Fruit fly (Drosophila melanogaster): ENCODE data around the gene CG11438.

CG11438 gene

DNA sequence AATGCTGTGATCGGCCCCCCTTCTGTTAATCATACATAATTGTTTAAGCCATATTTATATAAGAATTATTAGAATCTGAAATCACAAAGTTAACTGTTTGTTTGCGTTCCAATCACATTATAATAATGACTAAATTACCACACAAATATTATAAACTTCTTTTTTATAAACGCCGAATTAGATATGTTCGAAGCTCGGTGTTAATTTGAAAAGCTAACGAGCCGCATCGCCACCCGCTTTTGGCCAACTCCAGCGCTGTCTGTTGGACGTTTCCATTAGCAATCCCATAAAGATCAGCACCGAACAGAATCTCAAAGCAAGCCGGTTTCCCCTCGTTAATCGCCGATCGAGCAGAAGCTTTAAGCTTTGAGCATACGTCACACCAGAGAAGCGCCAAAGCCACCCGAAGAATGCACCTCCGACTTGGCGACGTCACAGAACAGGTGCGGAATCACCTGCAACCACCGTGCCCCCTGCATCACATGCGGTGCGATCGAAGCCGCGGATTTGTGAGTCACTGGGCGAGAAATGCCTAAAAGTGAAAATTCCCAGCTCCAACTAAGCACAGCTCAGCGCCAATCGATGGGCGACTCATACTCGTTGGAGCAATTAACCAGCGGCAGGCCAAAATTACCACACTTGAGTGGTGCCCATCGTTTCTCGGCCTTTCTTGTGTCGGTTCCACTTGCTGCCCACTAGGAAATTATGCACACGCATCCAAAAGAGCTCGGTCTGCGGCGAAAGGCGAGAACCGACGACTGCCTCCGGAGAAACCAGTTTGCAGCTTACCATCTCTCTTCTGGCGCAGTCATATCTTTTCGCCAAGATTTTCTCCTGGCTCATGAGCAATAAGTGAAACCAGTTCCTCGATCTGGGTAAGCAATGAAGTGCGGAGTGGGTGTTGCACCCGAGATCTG lies at the start of gene CG11438:
Gene CG11438, plus strand, starts transcription at position 134 of the 917 bp plus-strand sequence.
- TF ChIP-seq psq (optimal IDR thresholded peaks at IDR 0.05) (no peak), Dll (optimal IDR thresholded peaks at IDR 0.05) (peak; percentile 11), usp (GFP tag; optimal IDR thresholded peaks at IDR 0.05) (no peak)

DNA sequence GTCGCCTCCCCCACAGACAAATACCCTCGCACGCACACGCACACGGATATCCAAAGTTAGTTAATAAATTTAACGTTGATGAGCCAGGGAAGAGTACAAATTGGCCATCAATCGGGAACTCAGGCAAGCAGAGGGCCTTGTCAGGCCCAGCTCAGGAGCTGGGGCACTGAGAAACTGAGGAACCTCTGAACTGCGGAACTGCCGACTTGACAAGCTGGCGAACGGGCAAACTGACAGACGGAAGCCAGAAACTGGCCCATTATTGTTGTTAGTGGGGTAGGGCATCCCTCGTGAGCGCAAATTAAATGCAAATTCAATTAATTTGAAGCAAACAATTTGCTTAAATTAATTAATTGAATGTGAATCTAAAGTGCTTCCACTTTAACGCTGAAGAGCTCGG lies 49.3 kb upstream of the CG11438 start:
- no peak for TF ChIP-seq CG8478 (optimal IDR thresholded peaks at IDR 0.05)
- no peak for TF ChIP-seq Dll (optimal IDR thresholded peaks at IDR 0.05)
- TF ChIP-seq EcR (GFP tag; optimal IDR thresholded peaks at IDR 0.05) = no peak

DNA sequence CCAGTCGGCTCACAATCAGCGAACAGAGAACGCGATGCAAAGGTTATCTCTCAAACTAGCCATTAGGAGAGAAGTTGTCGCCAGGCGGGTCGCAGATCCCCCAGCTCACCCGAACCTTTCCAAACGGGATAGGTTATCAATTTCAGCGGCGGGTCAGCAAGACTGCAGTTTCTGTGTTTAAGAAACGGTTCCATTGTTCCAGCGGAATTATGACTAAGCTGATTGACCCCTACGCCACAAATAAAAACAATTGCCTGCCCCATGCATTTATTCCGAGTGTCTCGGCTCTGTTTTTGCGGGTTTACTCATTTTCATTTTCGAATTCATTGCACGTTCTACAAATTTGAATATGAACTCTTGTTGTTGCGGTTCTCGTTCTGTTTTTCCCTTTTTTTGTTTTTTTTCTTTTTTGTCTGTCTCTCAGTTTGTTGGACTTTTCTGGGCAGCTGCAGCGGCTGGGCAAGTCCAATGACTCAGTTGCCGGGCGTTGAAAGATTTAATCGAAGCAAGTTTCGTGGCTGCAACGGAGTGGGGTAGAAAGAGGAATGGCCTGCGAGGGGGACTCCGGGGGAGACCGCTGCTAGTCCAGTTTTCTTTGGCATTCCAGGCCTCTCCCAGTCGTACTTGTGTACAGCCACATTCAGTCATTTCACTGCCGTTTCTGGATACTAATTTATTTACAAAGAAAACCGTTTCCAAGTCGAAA lies 44.7 kb upstream of the CG11438 start:
- TF ChIP-seq Dll (optimal IDR thresholded peaks at IDR 0.05) (no peak), EcR (GFP tag; optimal IDR thresholded peaks at IDR 0.05) (peak in 1 of 2 experiments; percentile 65)

DNA sequence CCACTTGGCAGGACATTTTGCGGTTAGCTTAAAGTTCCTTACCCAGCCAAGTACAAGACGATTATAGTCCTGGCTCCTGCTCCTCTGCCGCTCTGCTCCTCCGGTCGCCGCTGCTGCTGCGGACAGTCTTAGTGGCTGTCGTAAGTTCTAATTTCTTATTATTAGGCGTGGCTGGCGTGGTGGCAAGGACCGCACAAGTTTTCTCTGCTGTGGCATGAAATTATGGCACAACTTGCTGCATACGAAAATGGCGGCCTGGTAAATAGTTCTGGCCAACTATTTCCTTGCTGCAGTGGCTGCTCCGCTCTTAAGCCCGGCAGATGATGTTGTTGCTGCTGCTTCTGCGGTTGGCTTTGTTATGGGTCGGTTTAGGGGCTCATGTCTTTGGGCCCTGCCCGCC lies 40.7 kb upstream of the CG11438 start:
- TF ChIP-seq EcR (GFP tag; optimal IDR thresholded peaks at IDR 0.05) (no peak), usp (GFP tag; optimal IDR thresholded peaks at IDR 0.05) (no peak), pan (optimal IDR thresholded peaks at IDR 0.05) (no peak), psq (optimal IDR thresholded peaks at IDR 0.05) (no peak), Dll (optimal IDR thresholded peaks at IDR 0.05) (no peak), CG8478 (optimal IDR thresholded peaks at IDR 0.05) (no peak)

DNA sequence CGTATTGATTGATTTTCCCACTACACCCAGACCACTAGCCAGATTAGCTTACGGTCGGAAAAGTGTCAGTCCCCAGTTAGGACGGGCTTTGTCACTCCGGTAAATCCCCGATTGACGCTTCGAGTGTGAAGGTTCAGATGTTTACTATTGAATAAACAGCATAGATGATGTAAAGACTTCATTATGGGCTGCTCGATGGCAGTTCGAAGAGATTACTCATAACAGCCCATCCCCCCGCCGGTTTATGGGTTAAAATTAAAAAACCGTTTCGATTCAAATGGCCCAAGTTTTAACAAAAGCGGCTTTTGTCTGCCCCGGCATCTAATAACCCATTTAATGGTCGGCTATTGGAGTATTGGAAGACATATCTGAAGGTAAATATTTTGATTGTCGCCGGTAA lies 28.3 kb upstream of the CG11438 start:
- TF ChIP-seq CG8478 (optimal IDR thresholded peaks at IDR 0.05) (no peak), EcR (GFP tag; optimal IDR thresholded peaks at IDR 0.05) (no peak), Dll (optimal IDR thresholded peaks at IDR 0.05) (no peak), usp (GFP tag; optimal IDR thresholded peaks at IDR 0.05) (no peak), psq (optimal IDR thresholded peaks at IDR 0.05) (no peak), pan (optimal IDR thresholded peaks at IDR 0.05) (no peak)

DNA sequence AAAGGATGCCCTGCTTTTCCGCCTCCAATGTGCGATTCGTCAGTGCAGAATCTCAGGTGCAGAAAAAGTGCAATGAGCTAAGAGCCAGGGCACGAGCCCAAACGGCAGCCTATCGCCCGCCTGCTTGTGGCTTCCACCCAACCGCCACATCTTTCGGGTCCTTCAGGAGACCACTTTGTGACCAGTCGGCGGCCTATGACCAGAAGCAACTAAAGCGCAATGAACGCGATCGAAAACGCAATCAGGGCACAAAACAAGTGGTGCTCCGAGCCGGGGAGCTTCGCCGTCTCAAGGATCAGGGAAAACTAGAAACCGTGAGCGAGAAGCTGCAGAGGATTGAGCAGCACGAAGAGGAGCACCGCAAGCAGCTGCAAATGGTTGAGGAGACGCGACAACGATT lies 11.1 kb upstream of the CG11438 start, which contains the start of gene CG11449:
Gene CG11449, plus strand, starts transcription at position 6 of the 400 bp plus-strand sequence.
- TF ChIP-seq pan (optimal IDR thresholded peaks at IDR 0.05) (no peak), EcR (GFP tag; optimal IDR thresholded peaks at IDR 0.05) (no peak), Dll (optimal IDR thresholded peaks at IDR 0.05) (no peak), usp (GFP tag; optimal IDR thresholded peaks at IDR 0.05) (no peak), CG8478 (optimal IDR thresholded peaks at IDR 0.05) (no peak), psq (optimal IDR thresholded peaks at IDR 0.05) (no peak)

DNA sequence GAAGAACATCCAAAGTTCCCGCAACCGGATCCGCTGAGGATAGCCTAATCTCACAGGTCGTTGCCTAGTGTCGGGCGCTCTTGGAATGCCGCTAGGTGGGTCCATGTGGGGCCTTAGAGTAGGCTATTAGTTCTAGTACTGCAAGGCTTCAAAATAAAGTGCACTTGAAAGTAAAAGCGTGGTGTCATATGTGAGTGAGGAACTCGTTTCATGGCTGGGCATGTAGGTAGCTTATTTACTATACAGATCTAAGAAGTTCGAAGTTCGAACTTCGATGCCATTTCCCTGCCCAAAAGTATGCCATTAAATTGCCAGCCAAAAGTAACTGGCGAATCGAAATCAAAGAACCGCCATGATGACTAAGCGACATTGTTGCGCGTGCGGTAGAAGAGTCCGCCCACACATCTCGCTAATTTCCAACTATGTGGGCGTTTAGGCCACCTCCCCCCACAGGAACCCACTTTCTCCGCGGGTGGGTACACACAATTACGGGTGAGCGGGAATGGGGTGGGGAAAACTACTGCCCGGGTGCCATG lies 9.4 kb upstream of the CG11438 start:
- TF ChIP-seq CG8478 (optimal IDR thresholded peaks at IDR 0.05) = no peak
- TF ChIP-seq psq (optimal IDR thresholded peaks at IDR 0.05) = no peak
- TF ChIP-seq Dll (optimal IDR thresholded peaks at IDR 0.05) = no peak
- no peak for TF ChIP-seq EcR (GFP tag; optimal IDR thresholded peaks at IDR 0.05)
- no peak for TF ChIP-seq pan (optimal IDR thresholded peaks at IDR 0.05)
- TF ChIP-seq usp (GFP tag; optimal IDR thresholded peaks at IDR 0.05) = no peak

DNA sequence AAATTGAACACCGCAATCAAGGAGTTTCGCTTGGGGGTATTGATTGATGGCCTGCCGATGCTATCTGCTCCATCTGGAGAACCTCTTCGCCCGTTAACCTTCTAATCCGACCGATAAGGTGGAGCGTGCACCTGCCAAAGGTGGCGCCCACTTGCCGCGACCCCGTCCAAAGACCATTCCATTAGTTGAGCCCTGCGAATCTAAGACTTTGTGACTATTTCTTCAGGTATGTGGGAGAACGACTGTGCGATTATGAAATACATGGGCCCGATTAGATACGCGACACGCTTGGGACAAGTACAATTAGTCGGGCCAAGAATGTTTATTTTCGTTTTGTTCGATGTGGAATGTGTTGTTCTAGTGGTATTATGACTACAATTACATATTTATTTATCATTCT lies 7.1 kb upstream of the CG11438 start:
- TF ChIP-seq pan (optimal IDR thresholded peaks at IDR 0.05) = no peak
- TF ChIP-seq usp (GFP tag; optimal IDR thresholded peaks at IDR 0.05) = no peak
- no peak for TF ChIP-seq CG8478 (optimal IDR thresholded peaks at IDR 0.05)
- no peak for TF ChIP-seq Dll (optimal IDR thresholded peaks at IDR 0.05)

DNA sequence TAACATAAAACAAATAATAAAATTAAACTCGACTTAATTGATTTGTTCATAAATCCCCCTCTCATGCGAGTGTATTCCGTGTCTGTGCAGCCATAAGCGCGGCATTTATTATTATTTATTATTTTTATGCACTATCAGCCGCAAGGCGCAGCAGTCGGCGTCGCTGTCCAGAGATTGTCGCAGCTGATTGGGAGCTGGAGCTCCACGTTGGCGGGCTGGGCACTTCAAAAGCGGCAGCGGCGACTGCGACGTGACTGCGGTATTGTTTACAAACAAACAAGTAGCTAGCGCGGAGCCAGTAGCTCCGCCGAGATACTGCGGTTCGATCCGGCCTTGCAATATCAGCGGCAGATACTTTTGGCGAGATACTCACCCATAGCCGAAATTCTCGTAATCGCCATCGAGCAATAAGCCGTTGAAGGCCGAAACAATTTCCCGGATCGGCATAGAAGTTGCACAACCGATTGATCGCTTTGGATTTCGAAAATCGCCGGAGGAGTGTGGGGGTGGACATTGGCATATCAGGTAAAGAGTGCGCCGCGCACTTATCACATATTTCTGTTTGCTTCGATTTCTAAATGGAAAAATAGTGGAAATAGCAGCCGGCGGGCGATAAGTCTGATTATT lies 6.4 kb upstream of the CG11438 start:
- TF ChIP-seq EcR (GFP tag; optimal IDR thresholded peaks at IDR 0.05) (no peak), pan (optimal IDR thresholded peaks at IDR 0.05) (no peak), CG8478 (optimal IDR thresholded peaks at IDR 0.05) (no peak), usp (GFP tag; optimal IDR thresholded peaks at IDR 0.05) (no peak), psq (optimal IDR thresholded peaks at IDR 0.05) (no peak), Dll (optimal IDR thresholded peaks at IDR 0.05) (no peak)

DNA sequence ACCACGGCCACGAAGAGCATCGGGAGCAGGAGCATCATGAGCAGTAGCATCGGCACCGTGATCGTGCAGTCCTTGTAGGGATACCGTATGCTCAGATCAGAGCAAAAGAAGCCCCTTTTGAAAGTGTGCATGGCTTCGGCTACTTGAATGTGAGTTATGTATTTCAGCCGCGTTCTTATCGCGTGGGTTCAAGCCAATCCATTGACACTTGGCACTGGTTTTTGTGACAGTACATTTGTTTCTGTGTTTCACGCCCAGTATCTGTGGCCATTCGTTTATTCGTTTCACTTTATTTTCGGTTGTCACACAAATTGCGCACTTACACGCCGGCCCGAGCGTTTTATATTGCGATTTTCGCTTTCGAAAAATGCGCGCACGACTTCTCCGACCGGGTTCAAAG lies 5.0 kb upstream of the CG11438 start:
- TF ChIP-seq CG8478 (optimal IDR thresholded peaks at IDR 0.05) (no peak), usp (GFP tag; optimal IDR thresholded peaks at IDR 0.05) (no peak), EcR (GFP tag; optimal IDR thresholded peaks at IDR 0.05) (no peak), pan (optimal IDR thresholded peaks at IDR 0.05) (no peak), Dll (optimal IDR thresholded peaks at IDR 0.05) (no peak), psq (optimal IDR thresholded peaks at IDR 0.05) (no peak)

DNA sequence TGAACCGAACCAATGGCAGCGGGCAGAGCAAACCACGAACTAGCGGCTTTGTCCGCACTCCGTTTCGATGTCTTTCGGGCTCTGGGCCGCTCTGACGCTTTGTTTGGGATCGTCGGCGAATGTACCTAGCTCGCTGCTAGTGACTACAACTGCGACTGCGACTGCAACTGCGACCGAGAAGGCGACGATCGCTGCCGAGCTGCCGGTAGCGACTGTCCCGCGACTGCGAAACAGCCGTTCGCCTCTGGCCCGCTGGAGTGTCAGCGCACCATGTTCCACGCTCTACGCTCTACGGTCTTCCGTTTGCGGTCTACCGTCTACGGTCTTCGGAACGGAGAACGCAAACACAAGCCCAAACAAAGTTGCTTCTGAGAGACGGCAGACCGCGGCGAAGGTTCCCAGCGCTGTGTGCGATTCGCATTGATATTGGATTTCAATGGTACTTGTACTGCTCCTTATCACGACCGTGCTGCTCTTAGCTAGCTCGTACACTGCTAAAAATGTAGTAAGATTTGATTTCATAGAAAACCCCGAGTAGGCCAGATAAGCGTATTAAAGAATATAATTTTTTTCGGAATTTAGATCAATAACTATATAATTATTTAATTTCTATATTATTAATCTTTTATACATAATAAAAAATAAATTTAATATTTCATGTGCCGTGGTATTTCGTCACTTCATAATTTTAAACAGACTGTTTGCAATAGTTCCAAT lies 4.3 kb upstream of the CG11438 start, which contains the start of gene laza:
Gene laza, minus strand, starts transcription at position 214 of the 717 bp plus-strand sequence.
- TF ChIP-seq Dll (optimal IDR thresholded peaks at IDR 0.05) = no peak
- no peak for TF ChIP-seq psq (optimal IDR thresholded peaks at IDR 0.05)
- TF ChIP-seq CG8478 (optimal IDR thresholded peaks at IDR 0.05) = no peak
- no peak for TF ChIP-seq EcR (GFP tag; optimal IDR thresholded peaks at IDR 0.05)

Measured in whole organism.